Worm (Caenorhabditis elegans): Measurements from ENCODE around the gene rbmx-2.

DNA sequence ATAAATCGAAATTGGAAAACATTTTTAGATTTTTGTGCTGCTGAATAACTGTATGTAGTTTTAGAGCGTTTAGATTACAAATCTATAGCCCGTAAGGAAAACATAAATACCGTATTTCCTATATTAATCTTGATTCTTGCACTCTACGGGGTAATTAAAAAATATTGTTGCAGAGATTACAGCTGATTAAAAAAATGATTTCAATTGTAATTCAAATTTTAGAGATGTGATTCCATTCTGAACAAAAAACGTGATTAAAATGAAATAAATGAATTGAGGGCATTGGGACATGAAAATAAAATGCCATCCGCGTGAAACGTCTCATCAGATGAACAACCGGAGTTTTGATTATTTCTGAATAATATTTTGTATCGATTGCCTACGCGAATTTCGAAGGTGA is 4.3 kb downstream of the rbmx-2 start, which contains the start of gene cpb-2:
- TF ChIP-seq nhr-43 (tag; optimal IDR thresholded peaks at IDR 0.05; ENCODE audit: poor library complexity, severe bottlenecking): no peak
- no peak for TF ChIP-seq mdl-1 (tag; optimal IDR thresholded peaks at IDR 0.05)
- TF ChIP-seq unc-62 (GFP tag; optimal IDR thresholded peaks at IDR 0.05): no peak
- TF ChIP-seq tbx-2 (tag; optimal IDR thresholded peaks at IDR 0.05): no peak
- no peak for TF ChIP-seq nhr-237 (tag; optimal IDR thresholded peaks at IDR 0.05)
- no peak for TF ChIP-seq aly-2 (tag; optimal IDR thresholded peaks at IDR 0.05)
- no peak for TF ChIP-seq fkh-10 (GFP tag; optimal IDR thresholded peaks at IDR 0.05)
- no peak for TF ChIP-seq ceh-9 (tag; optimal IDR thresholded peaks at IDR 0.05)

All from whole organism, L3 larva.